Fruit fly (Drosophila melanogaster): ENCODE data around the gene La.

La gene

DNA sequence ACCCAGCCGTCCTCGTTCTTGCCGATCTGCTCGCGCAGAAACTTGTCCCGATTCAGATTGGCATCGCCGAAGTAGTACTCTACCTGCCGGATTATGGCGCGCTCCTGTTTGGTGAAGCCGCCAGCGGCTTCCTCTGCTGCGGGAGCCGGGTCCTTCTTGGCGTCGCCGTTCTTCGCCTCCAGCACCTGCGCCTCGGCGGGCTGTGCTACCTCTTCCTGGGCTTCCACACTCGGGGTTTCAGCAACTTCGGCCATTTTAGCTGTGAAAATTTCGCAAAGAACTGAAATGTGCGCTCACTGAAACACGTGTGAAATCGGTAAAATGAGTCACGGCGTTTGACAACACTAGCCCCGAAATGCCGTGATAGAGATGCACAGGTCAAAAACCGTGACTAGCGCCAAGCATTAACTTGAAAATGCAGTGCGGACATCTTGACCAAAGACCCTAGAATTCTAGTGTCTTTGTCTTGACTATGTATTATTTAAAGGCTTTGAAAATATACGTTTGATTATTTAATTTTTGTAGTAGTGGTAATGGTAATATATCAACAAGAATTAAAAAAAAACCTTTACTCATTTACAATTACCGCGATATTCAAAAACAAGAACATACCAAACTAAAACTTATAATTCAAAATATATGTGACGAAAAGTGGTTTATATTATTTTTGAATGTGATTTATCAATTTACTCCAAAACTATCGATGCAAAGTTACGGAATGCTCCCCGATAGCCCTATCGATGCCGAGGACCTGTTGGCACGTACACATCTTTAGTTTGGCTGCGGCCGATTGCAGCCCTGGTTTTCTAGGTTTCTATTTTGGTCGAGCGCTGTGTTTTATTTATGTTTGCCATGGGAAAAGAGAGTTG, at the start of gene La, which contains the start of gene RtGEF (continued):
- peak; percentile 98 for TF ChIP-seq CG3995 (GFP tag; optimal IDR thresholded peaks at IDR 0.05)
- no peak for TF ChIP-seq HmgD (GFP tag; optimal IDR thresholded peaks at IDR 0.05)
- peak; percentile 90 for TF ChIP-seq CG1603 (tag; optimal IDR thresholded peaks at IDR 0.05)
- TF ChIP-seq CG9727 (GFP tag; optimal IDR thresholded peaks at IDR 0.05), result peak; percentile 60
- TF ChIP-seq CG13775 (GFP tag; optimal IDR thresholded peaks at IDR 0.05), result peak; percentile 63
- no peak for TF ChIP-seq Hr39 (optimal IDR thresholded peaks at IDR 0.05)
- TF ChIP-seq seq (GFP tag; IDR thresholded peaks at IDR 0.05), result no peak
- no peak for TF ChIP-seq E2f1 (GFP tag; IDR thresholded peaks at IDR 0.05)
- no peak for TF ChIP-seq jigr1 (GFP tag; IDR thresholded peaks at IDR 0.05)
- no peak for TF ChIP-seq CG6765 (GFP tag; optimal IDR thresholded peaks at IDR 0.05)
- peak; percentile 39 for TF ChIP-seq CG9817 (tag; optimal IDR thresholded peaks at IDR 0.05)
- TF ChIP-seq zf30C (GFP tag; optimal IDR thresholded peaks at IDR 0.05), result no peak
- peak; percentile 92 for TF ChIP-seq sens (GFP tag)
- no peak for TF ChIP-seq ewg (GFP tag; optimal IDR thresholded peaks at IDR 0.05)
- peak; percentile 33 for TF ChIP-seq CG8924 (tag; optimal IDR thresholded peaks at IDR 0.05)
- peak; percentile 1 for TF ChIP-seq CG10209 (GFP tag; optimal IDR thresholded peaks at IDR 0.05)
- no peak for TF ChIP-seq btn (GFP tag; optimal IDR thresholded peaks at IDR 0.05)
- TF ChIP-seq Oli (tag; optimal IDR thresholded peaks at IDR 0.05), result no peak
- no peak for TF ChIP-seq CG13123 (GFP tag; optimal IDR thresholded peaks at IDR 0.05)
- no peak for TF ChIP-seq grn (GFP tag; optimal IDR thresholded peaks at IDR 0.05)
- no peak for TF ChIP-seq D (optimal IDR thresholded peaks at IDR 0.05)
- TF ChIP-seq D (GFP tag; optimal IDR thresholded peaks at IDR 0.05), result no peak
- TF ChIP-seq Kr (GFP tag; optimal IDR thresholded peaks at IDR 0.05), result no peak
- no peak for TF ChIP-seq cato (GFP tag; optimal IDR thresholded peaks at IDR 0.05; ENCODE audit: borderline replicate concordance)
- no peak for TF ChIP-seq CG14667 (GFP tag; IDR thresholded peaks at IDR 0.05)
- no peak for TF ChIP-seq C15 (GFP tag; IDR thresholded peaks at IDR 0.05)
- TF ChIP-seq wdn (GFP tag; IDR thresholded peaks at IDR 0.05), result no peak
- peak; percentile 27; the same call in 1 of the 2 replicates for TF ChIP-seq sob (GFP tag; IDR thresholded peaks at IDR 0.05)
- TF ChIP-seq Ssrp (tag; optimal IDR thresholded peaks at IDR 0.05), result peak; percentile 10
- TF ChIP-seq NfI (GFP tag; optimal IDR thresholded peaks at IDR 0.05), result peak; percentile 52
- TF ChIP-seq Ravus (GFP tag; IDR thresholded peaks at IDR 0.05), result no peak
- peak; percentile 41 for TF ChIP-seq Hmr (GFP tag; optimal IDR thresholded peaks at IDR 0.05)
- no peak for TF ChIP-seq CG10366 (GFP tag; IDR thresholded peaks at IDR 0.05)
- peak; percentile 47 for TF ChIP-seq CG1602 (GFP tag; optimal IDR thresholded peaks at IDR 0.05)
- peak; percentile 10; the same call in 1 of the 3 replicates for TF ChIP-seq Aef1 (GFP tag; IDR thresholded peaks at IDR 0.05)
- peak; percentile 38 for TF ChIP-seq CG18599 (GFP tag; optimal IDR thresholded peaks at IDR 0.05)
- TF ChIP-seq nerfin-1 (tag; optimal IDR thresholded peaks at IDR 0.05), result peak; percentile 0
- TF ChIP-seq Hand (GFP tag; optimal IDR thresholded peaks at IDR 0.05), result no peak
- peak; percentile 65 for TF ChIP-seq CG8290 (GFP tag; optimal IDR thresholded peaks at IDR 0.05)
- TF ChIP-seq CG8290 (tag; optimal IDR thresholded peaks at IDR 0.05), result peak; percentile 54 to 73
- TF ChIP-seq tio (GFP tag; optimal IDR thresholded peaks at IDR 0.05), result peak; percentile 48
- TF ChIP-seq sug (tag; optimal IDR thresholded peaks at IDR 0.05), result peak; percentile 57
- TF ChIP-seq ssp (GFP tag; IDR thresholded peaks at IDR 0.05), result 0 out of 2 replicates have a peak, but pooled peaks have one; percentile 46
- TF ChIP-seq CG11696 (GFP tag; IDR thresholded peaks at IDR 0.05), result no peak
- TF ChIP-seq Oaz (GFP tag; IDR thresholded peaks at IDR 0.05), result no peak
- TF ChIP-seq B-H2 (GFP tag; optimal IDR thresholded peaks at IDR 0.05), result peak; percentile 38
- peak; percentile 97 for TF ChIP-seq CG16813 (GFP tag; IDR thresholded peaks at IDR 0.05; ENCODE audit: partially characterized antibody)
- no peak for TF ChIP-seq CG15696 (tag; optimal IDR thresholded peaks at IDR 0.05)
- peak; percentile 42 for TF ChIP-seq Abd-B (GFP tag; optimal IDR thresholded peaks at IDR 0.05)
- peak in 1 of 3 experiments; percentile 60 for TF ChIP-seq lola (GFP tag; optimal IDR thresholded peaks at IDR 0.05)

All from whole organism, embryonic.